Worm (Caenorhabditis elegans) whole organism, L1 larva: Measurements from ENCODE around the gene arrd-7.

Experiments
- alr-1 ChIP-seq: fragments of 200-800 bp; sonication (Bioruptor generic); optimal IDR thresholded peaks from 2 replicates; lab custom pipeline; 2018; ENCODE audit warnings: borderline replicate concordance, mild to moderate bottlenecking, missing genetic modification characterization, missing compliant biosample characterization
- blmp-1 ChIP-seq: fragments of 150-350 bp; optimal IDR thresholded peaks from 2 replicates; lab custom pipeline; 2014; ENCODE audit warnings: missing biosample characterization, missing genetic modification characterization
- ces-1 ChIP-seq: fragments of 150-350 bp; optimal IDR thresholded peaks from 2 replicates; lab custom pipeline; 2014; ENCODE audit warnings: missing biosample characterization, missing genetic modification reagents, missing genetic modification characterization
- dsc-1 ChIP-seq: sonication (generic microtip); optimal IDR thresholded peaks from 2 replicates; lab custom pipeline; 2016; ENCODE audit warnings: mild to moderate bottlenecking, missing genetic modification characterization, missing compliant biosample characterization
- irx-1 ChIP-seq: sonication (generic microtip); optimal IDR thresholded peaks from 2 replicates; lab custom pipeline; 2016; ENCODE audit warnings: missing genetic modification characterization, missing compliant biosample characterization
- lin-39 ChIP-seq: fragments of 150-350 bp; optimal IDR thresholded peaks from 2 replicates; lab custom pipeline; 2014; ENCODE audit warnings: missing biosample characterization, missing genetic modification reagents, missing genetic modification characterization
- mef-2 ChIP-seq: fragments of 150-350 bp; optimal IDR thresholded peaks from 2 replicates; lab custom pipeline; 2014; ENCODE audit warnings: missing biosample characterization, missing genetic modification characterization
- nhr-237 ChIP-seq: fragments of 150-350 bp; optimal IDR thresholded peaks from 2 replicates; lab custom pipeline; 2014; ENCODE audit warnings: missing biosample characterization, missing genetic modification characterization
- nhr-77 ChIP-seq: fragments of 150-350 bp; optimal IDR thresholded peaks from 2 replicates; lab custom pipeline; 2014; ENCODE audit warnings: missing biosample characterization, missing genetic modification characterization
- rnt-1 ChIP-seq: sonication (generic microtip); optimal IDR thresholded peaks from 2 replicates; lab custom pipeline; 2016; ENCODE audit warnings: mild to moderate bottlenecking, missing genetic modification characterization, moderate library complexity, missing compliant biosample characterization
- unc-62 ChIP-seq: fragments of 150-350 bp; optimal IDR thresholded peaks from 2 replicates; lab custom pipeline; 2014; ENCODE audit warnings: missing biosample characterization, missing genetic modification reagents, missing genetic modification characterization

DNA sequence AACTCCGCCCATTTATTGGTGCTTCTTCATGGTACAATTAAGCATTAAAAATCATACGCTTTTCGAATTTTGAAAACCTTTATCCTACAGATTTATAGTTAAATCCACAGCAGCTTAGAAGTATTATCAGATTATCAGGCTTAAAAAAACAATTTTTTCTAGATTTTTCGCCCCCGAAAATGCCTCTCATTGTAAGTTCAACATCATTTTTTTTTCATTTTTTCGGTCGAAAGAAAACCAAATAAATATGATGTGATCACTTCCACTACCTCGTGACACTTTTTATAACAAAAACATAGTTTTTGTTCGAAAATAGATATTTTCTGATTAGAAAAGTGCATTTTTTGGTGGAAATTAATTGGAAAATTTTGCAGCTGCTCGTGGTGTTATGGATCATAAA, 21.3 kb downstream of the arrd-7 start:
- peak; percentile 33 for TF ChIP-seq dsc-1 (tag; lab: Kevin White, UChicago)
- TF ChIP-seq nhr-77 (tag; lab: Kevin White, UChicago) = no peak
- no peak for TF ChIP-seq nhr-237
- TF ChIP-seq mef-2 = no peak
- no peak for TF ChIP-seq ces-1 (GFP tag; lab: Kevin White, UChicago)
- no peak for TF ChIP-seq lin-39 (tag; lab: Kevin White, UChicago)
- TF ChIP-seq blmp-1 (tag; lab: Kevin White, UChicago) = no peak
- TF ChIP-seq alr-1 (tag; lab: Kevin White, UChicago) = no peak
- TF ChIP-seq unc-62 (GFP tag; lab: Kevin White, UChicago) = no peak
- no peak for TF ChIP-seq irx-1 (tag; lab: Kevin White, UChicago)
- no peak for TF ChIP-seq rnt-1 (tag; lab: Kevin White, UChicago)
